ENCODE assay signal across 1 fruit fly cellular context in the genomic region with DNA sequence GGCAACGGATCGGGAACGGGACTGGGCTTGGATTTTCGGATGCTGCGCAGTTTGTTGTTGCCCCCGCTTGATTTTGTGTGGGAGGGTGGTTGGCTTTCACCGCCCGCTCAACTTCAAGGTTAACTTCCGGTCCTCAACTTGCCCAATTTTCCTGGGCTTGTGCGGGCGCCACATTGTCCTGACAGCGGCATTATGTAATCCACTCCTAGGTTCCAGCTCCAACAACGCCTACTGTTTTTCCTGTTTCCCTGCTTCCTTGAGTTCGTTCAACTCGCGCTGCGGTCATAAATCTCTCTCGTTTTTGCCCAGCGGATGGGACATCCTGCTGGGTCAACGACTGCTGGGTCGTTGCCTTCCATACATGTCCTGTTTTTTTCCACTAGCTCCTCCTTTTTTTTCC.
A peak's percentile ranks its signal among the peaks of the same experiment; 100 is the strongest.
TF ChIP-seq lines count a peak whose summit lies in the region.

No protein-coding gene starts in this region.

TF ChIP-seq in whole organism, embryonic, 481 proteins besides CTCF, POLR2A, EP300 and RAD21 (continued from another document):
- TF ChIP-seq ewg (GFP tag; optimal IDR thresholded peaks at IDR 0.05; lab: Kevin White, UChicago): no peak
- no peak for TF ChIP-seq CG8290 (GFP tag; optimal IDR thresholded peaks at IDR 0.05; lab: Kevin White, UChicago)
- TF ChIP-seq CG8290 (tag; optimal IDR thresholded peaks at IDR 0.05; lab: Kevin White, UChicago): no peak
- no peak for TF ChIP-seq Blimp-1 (GFP tag; optimal IDR thresholded peaks at IDR 0.05; lab: Kevin White, UChicago)
- no peak for TF ChIP-seq Bgb (GFP tag; IDR thresholded peaks at IDR 0.05; lab: Robert Waterston, UW; ENCODE audit: partially characterized antibody)
- TF ChIP-seq shn (GFP tag; optimal IDR thresholded peaks at IDR 0.05; lab: Kevin White, UChicago): no peak
- TF ChIP-seq pita (GFP tag; optimal IDR thresholded peaks at IDR 0.05; lab: Kevin White, UChicago): no peak
- no peak for TF ChIP-seq CG9437 (GFP tag; optimal IDR thresholded peaks at IDR 0.05; lab: Kevin White, UChicago)
- no peak for TF ChIP-seq exex (tag; optimal IDR thresholded peaks at IDR 0.05; lab: Kevin White, UChicago)
- TF ChIP-seq HHEX (GFP tag; optimal IDR thresholded peaks at IDR 0.05; lab: Kevin White, UChicago): no peak
- TF ChIP-seq CG18599 (GFP tag; optimal IDR thresholded peaks at IDR 0.05; lab: Kevin White, UChicago): peak; percentile 48
- TF ChIP-seq abd-A (tag; optimal IDR thresholded peaks at IDR 0.05; lab: Kevin White, UChicago): peak; percentile 70
- TF ChIP-seq CG18764 (GFP tag; optimal IDR thresholded peaks at IDR 0.05; lab: Kevin White, UChicago): no peak
- TF ChIP-seq tgo (GFP tag; IDR thresholded peaks at IDR 0.05; lab: Robert Waterston, UW): no peak
- TF ChIP-seq mam (GFP tag; optimal IDR thresholded peaks at IDR 0.05; lab: Kevin White, UChicago): no peak
- TF ChIP-seq CG10543 (GFP tag; optimal IDR thresholded peaks at IDR 0.05; lab: Kevin White, UChicago): no peak
- TF ChIP-seq Pdp1 (GFP tag; optimal IDR thresholded peaks at IDR 0.05; lab: Kevin White, UChicago): peak in 1 of 2 experiments; percentile 73
- TF ChIP-seq tna (GFP tag; IDR thresholded peaks at IDR 0.05; lab: Robert Waterston, UW; ENCODE audit: partially characterized antibody): no peak
- no peak for TF ChIP-seq D19A (tag; optimal IDR thresholded peaks at IDR 0.05; lab: Kevin White, UChicago)
- TF ChIP-seq sens (GFP tag; lab: Kevin White, UChicago): peak; percentile 37
- TF ChIP-seq CG7839 (tag; optimal IDR thresholded peaks at IDR 0.05; lab: Kevin White, UChicago): no peak
- TF ChIP-seq so (GFP tag; IDR thresholded peaks at IDR 0.05; lab: Robert Waterston, UW): no peak
